Worm (Caenorhabditis elegans) whole organism, L4 larva: Measurements from ENCODE around the gene pkc-1.

Experiments used
- D1046.2 ChIP-seq: fragments of 200-800 bp; sonication (Bioruptor generic); IDR thresholded peaks from 2 replicates; pipeline ENCODE4 v1.3.6; 2022; ENCODE audit warnings: missing genetic modification characterization, missing compliant biosample characterization
- F10B5.3 ChIP-seq: sonication (generic microtip); optimal IDR thresholded peaks from 2 replicates; lab custom pipeline; 2016; ENCODE audit warnings: mild to moderate bottlenecking, missing genetic modification characterization, missing compliant biosample characterization
- F26F4.8 ChIP-seq: fragments of 200-800 bp; sonication (Bioruptor generic); conservative IDR thresholded peaks from 2 replicates; pipeline ENCODE4 v1.3.6; 2022; ENCODE audit warnings: missing genetic modification characterization, missing compliant biosample characterization
- T26A8.4 ChIP-seq: fragments of 200-800 bp; sonication (Bioruptor generic); IDR thresholded peaks from 2 replicates; pipeline ENCODE4 v1.3.6; 2022; ENCODE audit warnings: missing genetic modification characterization, missing compliant biosample characterization
- Y5F2A.4 ChIP-seq: fragments of 200-800 bp; sonication (Bioruptor generic); optimal IDR thresholded peaks from 2 replicates; lab custom pipeline; 2018; ENCODE audit warnings: mild to moderate bottlenecking, missing genetic modification characterization, missing compliant biosample characterization
- ZK337.2 ChIP-seq: fragments of 200-800 bp; sonication (Bioruptor generic); IDR thresholded peaks from 2 replicates; pipeline ENCODE4 v1.3.6; 2022; ENCODE audit warnings: missing genetic modification reagents, missing genetic modification characterization, missing compliant biosample characterization
- aha-1 ChIP-seq: fragments of 150-350 bp; peaks from one replicate; lab custom pipeline; 2014; ENCODE audit warnings: missing biosample characterization, missing genetic modification characterization
- aly-2 ChIP-seq: sonication (generic microtip); optimal IDR thresholded peaks from 2 replicates; lab custom pipeline; 2018; ENCODE audit warnings: missing biosample characterization, missing genetic modification characterization
- ama-1 ChIP-seq: fragments of 150-350 bp; optimal IDR thresholded peaks from 2 replicates; lab custom pipeline; 2014; ENCODE audit warnings: inconsistent platforms, mixed read lengths
- arid-1 ChIP-seq: fragments of 200-800 bp; sonication (Bioruptor generic); conservative IDR thresholded peaks from 2 replicates; pipeline ENCODE4 v1.3.6; 2022; ENCODE audit warnings: missing genetic modification reagents, missing genetic modification characterization, missing compliant biosample characterization
- ceh-28 ChIP-seq: fragments of 150-350 bp; optimal IDR thresholded peaks from 2 replicates; lab custom pipeline; 2014; ENCODE audit warnings: missing biosample characterization, missing genetic modification reagents, missing genetic modification characterization
- ceh-32 ChIP-seq: sonication (generic microtip); optimal IDR thresholded peaks from 2 replicates; lab custom pipeline; 2016; ENCODE audit warnings: mild to moderate bottlenecking, missing genetic modification characterization, missing compliant biosample characterization; ENCODE audit not compliant: poor library complexity
- ceh-62 ChIP-seq: sonication (generic microtip); optimal IDR thresholded peaks from 2 replicates; lab custom pipeline; 2017; ENCODE audit warnings: missing biosample characterization, missing genetic modification characterization
- daf-16 ChIP-seq, 3 experiments: sonication (generic microtip); optimal IDR thresholded peaks; 2 replicates each; lab custom pipeline; 2016 to 2017; ENCODE audit warnings: missing genetic modification characterization in 3 of 3, missing genetic modification reagents in 3 of 3, mild to moderate bottlenecking in 2 of 3, missing compliant biosample characterization in 2 of 3, missing biosample characterization in 1 of 3, moderate library complexity in 1 of 3
- daf-19 ChIP-seq: fragments of 200-800 bp; sonication (Bioruptor generic); conservative IDR thresholded peaks from 2 replicates; pipeline ENCODE4 v1.3.6; 2022; ENCODE audit warnings: missing genetic modification characterization, missing compliant biosample characterization
- dmd-6 ChIP-seq: fragments of 200-800 bp; sonication (Bioruptor generic); IDR thresholded peaks from 2 replicates; pipeline ENCODE4 v1.3.6; 2022; ENCODE audit warnings: missing genetic modification reagents, missing genetic modification characterization, missing compliant biosample characterization
- dmd-8 ChIP-seq: fragments of 200-800 bp; sonication (Bioruptor generic); IDR thresholded peaks from 2 replicates; pipeline ENCODE4 v1.3.6; 2022; ENCODE audit warnings: missing genetic modification characterization, missing compliant biosample characterization
- dve-1 ChIP-seq: sonication (generic microtip); optimal IDR thresholded peaks from 2 replicates; lab custom pipeline; 2017; ENCODE audit warnings: antibody characterized with exemption, mild to moderate bottlenecking, missing genetic modification characterization, missing compliant biosample characterization; ENCODE audit not compliant: insufficient read depth
- egl-27 ChIP-seq: sonication (generic microtip); optimal IDR thresholded peaks from 3 replicates; lab custom pipeline; 2017; ENCODE audit warnings: missing biosample characterization, missing genetic modification reagents, missing genetic modification characterization
- egl-43 ChIP-seq: fragments of 200-800 bp; sonication (Bioruptor generic); IDR thresholded peaks from 2 replicates; pipeline ENCODE4 v1.3.6; 2022; ENCODE audit warnings: missing genetic modification reagents, missing genetic modification characterization, missing compliant biosample characterization
- fkh-10 ChIP-seq: fragments of 150-350 bp; optimal IDR thresholded peaks from 2 replicates; lab custom pipeline; 2014; ENCODE audit warnings: missing biosample characterization, missing genetic modification reagents, missing genetic modification characterization
- gei-8 ChIP-seq: fragments of 200-800 bp; sonication (Bioruptor generic); optimal IDR thresholded peaks from 2 replicates; lab custom pipeline; 2018; ENCODE audit warnings: mild to moderate bottlenecking, missing genetic modification characterization, missing compliant biosample characterization
- hlh-11 ChIP-seq: fragments of 200-800 bp; sonication (Bioruptor generic); optimal IDR thresholded peaks from 2 replicates; lab custom pipeline; 2018; ENCODE audit warnings: mild to moderate bottlenecking, missing genetic modification characterization, missing compliant biosample characterization
- hlh-30 ChIP-seq: sonication (generic microtip); optimal IDR thresholded peaks from 2 replicates; lab custom pipeline; 2017; ENCODE audit warnings: antibody characterized with exemption, mild to moderate bottlenecking, missing genetic modification characterization, missing compliant biosample characterization; ENCODE audit not compliant: insufficient read depth
- hmg-1.1 ChIP-seq: fragments of 200-800 bp; sonication (Bioruptor generic); IDR thresholded peaks from 2 replicates; pipeline ENCODE4 v1.3.6; 2022; ENCODE audit warnings: missing genetic modification reagents, missing genetic modification characterization, missing compliant biosample characterization
- lin-1 ChIP-seq: fragments of 200-800 bp; sonication (Bioruptor generic); IDR thresholded peaks from 2 replicates; pipeline ENCODE4 v1.3.6; 2022; ENCODE audit warnings: missing genetic modification reagents, missing genetic modification characterization, missing compliant biosample characterization
- lin-13 ChIP-seq: fragments of 150-350 bp; optimal IDR thresholded peaks from 2 replicates; lab custom pipeline; 2014; ENCODE audit warnings: missing biosample characterization, missing genetic modification reagents, missing genetic modification characterization
- lin-15B ChIP-seq: fragments of 150-350 bp; sonication (generic microtip); optimal IDR thresholded peaks from 3 replicates; lab custom pipeline; 2014; ENCODE audit warnings: missing biosample characterization, missing genetic modification characterization
- lin-29 ChIP-seq: fragments of 200-800 bp; sonication (Bioruptor generic); IDR thresholded peaks from 2 replicates; pipeline ENCODE4 v1.3.6; 2022; ENCODE audit warnings: missing genetic modification reagents, missing genetic modification characterization, missing compliant biosample characterization
- lir-3 ChIP-seq: sonication (generic microtip); optimal IDR thresholded peaks from 2 replicates; lab custom pipeline; 2016; ENCODE audit warnings: mild to moderate bottlenecking, missing genetic modification characterization, missing compliant biosample characterization
- lsy-2 ChIP-seq, 2 experiments: fragments of 150-350 bp in 1 of 2; sonication (generic microtip) in 1 of 2; optimal IDR thresholded peaks; 2 replicates each; lab custom pipeline; 2014 to 2017; ENCODE audit warnings: missing biosample characterization in 2 of 2, missing genetic modification characterization in 2 of 2
- madf-5 ChIP-seq, 2 experiments: fragments of 200-800 bp; sonication (Bioruptor generic); IDR thresholded peaks; 2 replicates each; pipeline ENCODE4 v1.3.6; 2022; ENCODE audit warnings: missing compliant biosample characterization in 2 of 2, missing genetic modification characterization in 2 of 2
- mdl-1 ChIP-seq, 2 experiments: fragments of 150-350 bp in 1 of 2; sonication (generic microtip) in 1 of 2; optimal IDR thresholded peaks; 2 replicates each; lab custom pipeline; 2014 to 2017; ENCODE audit warnings: missing biosample characterization in 2 of 2, missing genetic modification characterization in 2 of 2
- mes-2 ChIP-seq: sonication (generic microtip); optimal IDR thresholded peaks from 2 replicates; lab custom pipeline; 2016; ENCODE audit warnings: missing genotype, mild to moderate bottlenecking, missing genetic modification characterization, missing compliant biosample characterization; ENCODE audit not compliant: poor library complexity, severe bottlenecking
- mxl-2 ChIP-seq: fragments of 200-800 bp; sonication (Bioruptor generic); conservative IDR thresholded peaks from 2 replicates; pipeline ENCODE4 v1.3.6; 2022; ENCODE audit warnings: missing genetic modification reagents, missing genetic modification characterization, missing compliant biosample characterization
- mxl-3 ChIP-seq: fragments of 200-800 bp; sonication (Bioruptor generic); optimal IDR thresholded peaks from 2 replicates; lab custom pipeline; 2018; ENCODE audit warnings: mild to moderate bottlenecking, missing genetic modification characterization, missing compliant biosample characterization
- nhr-11 ChIP-seq: fragments of 150-350 bp; optimal IDR thresholded peaks from 2 replicates; lab custom pipeline; 2014; ENCODE audit warnings: missing biosample characterization, missing genetic modification characterization
- nhr-111 ChIP-seq: fragments of 200-800 bp; sonication (Bioruptor generic); optimal IDR thresholded peaks from 2 replicates; lab custom pipeline; 2018; ENCODE audit warnings: mild to moderate bottlenecking, missing genetic modification characterization, missing compliant biosample characterization
- nhr-28 ChIP-seq: fragments of 150-350 bp; optimal IDR thresholded peaks from 2 replicates; lab custom pipeline; 2014; ENCODE audit warnings: missing biosample characterization, missing genetic modification characterization
- nhr-6 ChIP-seq: fragments of 150-350 bp; optimal IDR thresholded peaks from 2 replicates; lab custom pipeline; 2014; ENCODE audit warnings: missing biosample characterization, missing genetic modification characterization
- nhr-76 ChIP-seq: fragments of 150-350 bp; optimal IDR thresholded peaks from 2 replicates; lab custom pipeline; 2014; ENCODE audit warnings: missing biosample characterization, missing genetic modification characterization
- saeg-2 ChIP-seq: fragments of 200-800 bp; sonication (Bioruptor generic); IDR thresholded peaks from 2 replicates; pipeline ENCODE4 v1.3.6; 2022; ENCODE audit warnings: missing genetic modification reagents, missing genetic modification characterization, missing compliant biosample characterization
- tag-97 ChIP-seq: fragments of 200-800 bp; sonication (Bioruptor generic); IDR thresholded peaks from 2 replicates; pipeline ENCODE4 v1.3.6; 2022; ENCODE audit warnings: missing genetic modification characterization, missing compliant biosample characterization
- unc-62 ChIP-seq, 3 experiments: fragments of 150-350 bp in 1 of 3; sonication (generic microtip); optimal IDR thresholded peaks in 2 of 3; peaks in 1 of 3; 1 replicate in 1 of 3; 2 replicates in 2 of 3; lab custom pipeline; 2014 to 2017; ENCODE audit warnings: missing biosample characterization in 3 of 3, missing genetic modification characterization in 3 of 3, missing genetic modification reagents in 3 of 3, missing genotype in 1 of 3
- vab-7 ChIP-seq: fragments of 200-800 bp; sonication (Bioruptor generic); IDR thresholded peaks from 2 replicates; pipeline ENCODE4 v1.3.6; 2022; ENCODE audit warnings: missing genetic modification reagents, missing genetic modification characterization, missing compliant biosample characterization
- zfp-3 ChIP-seq: fragments of 200-800 bp; sonication (Bioruptor generic); conservative IDR thresholded peaks from 2 replicates; pipeline ENCODE4 v1.3.6; 2022; ENCODE audit warnings: missing genetic modification reagents, missing genetic modification characterization, missing compliant biosample characterization
- zip-2 ChIP-seq: fragments of 150-350 bp; optimal IDR thresholded peaks from 2 replicates; lab custom pipeline; 2014; ENCODE audit warnings: missing biosample characterization, missing genetic modification characterization

The pkc-1 gene

DNA sequence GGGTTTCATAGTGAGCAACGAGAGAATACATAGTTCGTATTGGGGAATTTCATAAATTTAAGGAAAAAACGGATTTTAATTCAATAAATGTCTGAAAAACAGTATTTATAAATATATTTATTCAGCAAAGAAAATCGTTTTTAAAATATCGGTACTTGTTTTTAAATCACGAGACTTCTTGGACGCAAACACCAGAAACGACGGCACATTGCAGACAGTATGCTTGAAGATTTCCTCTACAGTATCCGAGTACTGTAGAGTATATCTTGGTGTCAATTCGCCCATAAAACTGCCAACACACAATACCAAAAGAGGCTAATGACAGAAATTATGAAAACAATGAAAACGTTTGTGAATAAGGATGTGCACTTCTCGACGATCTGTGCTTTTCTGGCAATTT is 33.9 kb upstream of the pkc-1 start:
- TF ChIP-seq aha-1 (tag; lab: Kevin White, UChicago) (peak; percentile 58), F26F4.8 (no peak), vab-7 (GFP tag; lab: Robert Waterston, UW) (no peak), hlh-30 (tag; lab: Kevin White, UChicago) (peak; percentile 85), lir-3 (no peak), lsy-2 (tag; optimal IDR thresholded peaks at IDR 0.05; lab: Kevin White, UChicago) (peak in 1 of 2 experiments; percentile 32)

DNA sequence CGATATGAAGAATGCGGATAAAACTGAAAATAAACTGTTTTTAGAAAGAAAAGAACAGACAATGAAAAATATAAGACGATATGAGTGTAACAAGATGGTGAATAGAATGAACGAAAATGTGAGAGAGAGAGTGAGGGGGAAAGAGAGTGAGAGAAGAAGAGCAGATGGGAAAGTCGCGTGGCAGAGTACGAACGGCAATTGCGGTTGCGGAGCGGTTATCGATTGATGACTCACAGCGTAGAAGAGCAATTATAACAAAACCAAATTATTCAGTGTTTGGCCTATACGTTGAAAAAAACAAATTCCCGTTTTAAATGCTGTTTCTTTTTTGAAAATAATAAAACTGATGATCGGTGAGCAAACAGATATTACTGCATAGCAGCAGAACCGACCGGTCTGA is 33.4 kb upstream of the pkc-1 start, which contains the start of gene pqn-53:
Gene pqn-53 (minus strand): TSS at position 23 of the 400 bp plus-strand sequence.
- no peak for TF ChIP-seq tag-97 (GFP tag; lab: Robert Waterston, UW)
- TF ChIP-seq arid-1 (GFP tag; lab: Robert Waterston, UW): 0 out of 2 replicates have a peak, but pooled peaks have one; percentile 11
- TF ChIP-seq nhr-76 (tag; lab: Kevin White, UChicago): no peak
- TF ChIP-seq mxl-3 (GFP tag; lab: Kevin White, UChicago): peak; percentile 26
- peak; percentile 22 for TF ChIP-seq mes-2 (tag; lab: Kevin White, UChicago)
- TF ChIP-seq aha-1 (tag; lab: Kevin White, UChicago): peak; percentile 93
- no peak for TF ChIP-seq saeg-2
- TF ChIP-seq ceh-32 (tag; lab: Kevin White, UChicago): no peak
- peak in 1 of 2 experiments; percentile 59 for TF ChIP-seq mdl-1 (tag; optimal IDR thresholded peaks at IDR 0.05; lab: Kevin White, UChicago)
- TF ChIP-seq lin-29: no peak
- peak; percentile 62 for TF ChIP-seq nhr-6 (tag; lab: Kevin White, UChicago)
- no peak for TF ChIP-seq aly-2
- TF ChIP-seq fkh-10 (GFP tag; lab: Kevin White, UChicago): no peak
- TF ChIP-seq Y5F2A.4: no peak
- peak; percentile 28 for TF ChIP-seq hlh-11 (tag; lab: Kevin White, UChicago)
- no peak for TF ChIP-seq gei-8 (GFP tag; lab: Kevin White, UChicago)
- no peak for TF ChIP-seq lin-15B
- no peak for TF ChIP-seq zip-2 (tag; lab: Kevin White, UChicago)
- TF ChIP-seq nhr-28 (tag; lab: Kevin White, UChicago): peak; percentile 26
- peak in 1 of 2 experiments; percentile 13 for TF ChIP-seq lsy-2 (tag; optimal IDR thresholded peaks at IDR 0.05; lab: Kevin White, UChicago)
- TF ChIP-seq hmg-1.1 (GFP tag; lab: Robert Waterston, UW): 0 out of 2 replicates have a peak, but pooled peaks have one; percentile 15
- no peak for TF ChIP-seq madf-5 (GFP tag; IDR thresholded peaks at IDR 0.05; lab: Robert Waterston, UW)
- peak; percentile 27 for TF ChIP-seq ceh-28
- no peak for TF ChIP-seq unc-62 (GFP tag; optimal IDR thresholded peaks at IDR 0.05 in 1 of 2; lab: Kevin White, UChicago)
- TF ChIP-seq unc-62 (tag; optimal IDR thresholded peaks at IDR 0.05; lab: Kevin White, UChicago): no peak
- no peak for TF ChIP-seq egl-27
- no peak for TF ChIP-seq ceh-62 (tag; lab: Kevin White, UChicago)
- TF ChIP-seq nhr-11 (tag; lab: Kevin White, UChicago): peak; percentile 30
- no peak for TF ChIP-seq mxl-2 (GFP tag; lab: Robert Waterston, UW)
- TF ChIP-seq dmd-6: 0 out of 2 replicates have a peak, but pooled peaks have one; percentile 8
- TF ChIP-seq hlh-30 (tag; lab: Kevin White, UChicago): peak; percentile 41
- TF ChIP-seq nhr-111 (GFP tag; lab: Kevin White, UChicago): peak; percentile 22
- TF ChIP-seq dve-1 (tag; lab: Kevin White, UChicago): peak; percentile 14
- TF ChIP-seq dmd-8 (GFP tag; lab: Robert Waterston, UW): no peak

DNA sequence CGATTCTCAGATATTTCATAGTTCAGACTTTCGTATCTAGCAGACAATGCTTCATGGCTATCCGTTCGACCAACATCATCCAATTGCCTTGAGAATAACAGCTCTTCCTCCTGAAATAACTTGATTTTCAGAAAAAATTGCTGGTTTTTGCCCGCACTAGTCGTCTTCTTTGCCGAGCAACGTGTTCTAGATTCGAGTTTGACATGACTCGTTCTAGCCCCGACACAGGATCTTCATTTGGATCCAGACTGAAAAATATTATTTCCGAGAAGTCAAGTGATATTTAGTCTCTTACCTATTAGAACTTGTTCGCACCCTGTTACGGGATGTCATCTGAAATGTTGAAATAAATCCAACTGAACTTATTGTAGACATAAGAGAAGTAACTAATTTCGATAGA is 31.1 kb upstream of the pkc-1 start, which contains the start of gene clh-6:
Gene clh-6 (minus strand): TSS at position 333 of the 400 bp plus-strand sequence.
- TF ChIP-seq D1046.2 (GFP tag; lab: Robert Waterston, UW) (0 out of 2 replicates have a peak, but pooled peaks have one; percentile 66), daf-19 (GFP tag; lab: Robert Waterston, UW) (no peak), T26A8.4 (0 out of 2 replicates have a peak, but pooled peaks have one; percentile 36), ZK337.2 (no peak), aha-1 (tag; lab: Kevin White, UChicago) (peak; percentile 87), mes-2 (tag; lab: Kevin White, UChicago) (peak; percentile 2), lsy-2 (tag; optimal IDR thresholded peaks at IDR 0.05; lab: Kevin White, UChicago) (peak in 1 of 2 experiments; percentile 50), zfp-3 (0 out of 2 replicates have a peak, but pooled peaks have one; percentile 43), daf-16 (GFP tag; optimal IDR thresholded peaks at IDR 0.05; lab: Kevin White, UChicago) (no peak), daf-16 (tag; optimal IDR thresholded peaks at IDR 0.05; lab: Kevin White, UChicago) (peak; percentile 27), egl-43 (GFP tag; lab: Robert Waterston, UW) (0 out of 2 replicates have a peak, but pooled peaks have one; percentile 34), ama-1 (peak; percentile 71), F10B5.3 (tag; lab: Kevin White, UChicago) (no peak), lin-13 (GFP tag; lab: Kevin White, UChicago) (peak; percentile 25), lin-1 (GFP tag; lab: Robert Waterston, UW) (no peak), nhr-6 (tag; lab: Kevin White, UChicago) (peak; percentile 15)
